Worm (Caenorhabditis elegans): ENCODE data around the gene Y6E2A.10.

DNA sequence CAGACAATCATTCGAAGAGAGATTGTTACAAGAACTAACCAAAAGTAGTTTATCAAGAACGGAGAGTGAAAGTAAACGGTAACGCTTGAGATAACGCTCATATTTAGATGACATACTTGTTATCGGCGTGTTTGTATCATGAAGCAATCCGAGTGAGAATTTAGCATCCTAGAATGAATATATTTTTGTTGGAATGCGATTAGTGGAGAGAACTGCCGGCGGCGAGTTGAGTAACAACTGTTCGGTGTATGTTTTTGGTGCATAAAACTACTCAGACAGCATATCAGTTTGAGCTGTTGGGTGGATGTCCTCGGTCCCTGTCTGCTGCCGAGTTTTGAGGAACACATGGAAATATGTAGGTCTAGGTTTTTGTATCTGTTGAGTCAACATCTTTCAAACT is 3.2 kb upstream of the Y6E2A.10 start, which contains the start of gene T23D5.3:
- TF ChIP-seq nhr-237 (tag; optimal IDR thresholded peaks at IDR 0.05) = no peak
- no peak for TF ChIP-seq nhr-11 (tag; optimal IDR thresholded peaks at IDR 0.05)
